Worm (Caenorhabditis elegans) whole organism, L4 larva: ENCODE results near the gene T07C12.10.
A peak's percentile ranks its signal among the peaks of the same experiment; 100 is the strongest.

ENCODE experiments used
- F10B5.3 ChIP-seq: sonication (generic microtip); optimal IDR thresholded peaks from 2 replicates; lab custom pipeline; 2016; ENCODE audit warnings: mild to moderate bottlenecking, missing genetic modification characterization, missing compliant biosample characterization
- Y105C5A.15 ChIP-seq: fragments of 200-800 bp; sonication (Bioruptor generic); IDR thresholded peaks from 2 replicates; pipeline ENCODE4 v1.3.6; 2022; ENCODE audit warnings: missing genetic modification characterization, missing compliant biosample characterization
- aly-2 ChIP-seq: sonication (generic microtip); optimal IDR thresholded peaks from 2 replicates; lab custom pipeline; 2018; ENCODE audit warnings: missing biosample characterization, missing genetic modification characterization
- ama-1 ChIP-seq: fragments of 150-350 bp; optimal IDR thresholded peaks from 2 replicates; lab custom pipeline; 2014; ENCODE audit warnings: inconsistent platforms, mixed read lengths
- attf-4 ChIP-seq: sonication (generic microtip); optimal IDR thresholded peaks from 3 replicates; lab custom pipeline; 2017; ENCODE audit warnings: missing biosample characterization, missing genetic modification characterization
- ceh-20 ChIP-seq: fragments of 200-800 bp; sonication (Bioruptor generic); IDR thresholded peaks from 2 replicates; pipeline ENCODE4 v1.3.6; 2022; ENCODE audit warnings: missing genetic modification reagents, missing genetic modification characterization, missing compliant biosample characterization
- ceh-32 ChIP-seq: sonication (generic microtip); optimal IDR thresholded peaks from 2 replicates; lab custom pipeline; 2016; ENCODE audit warnings: mild to moderate bottlenecking, missing genetic modification characterization, missing compliant biosample characterization; ENCODE audit not compliant: poor library complexity
- ceh-44 ChIP-seq: fragments of 200-800 bp; sonication (Bioruptor generic); IDR thresholded peaks from 2 replicates; pipeline ENCODE4 v1.3.6; 2022; ENCODE audit warnings: missing genetic modification reagents, missing genetic modification characterization, missing compliant biosample characterization
- ceh-62 ChIP-seq: sonication (generic microtip); optimal IDR thresholded peaks from 2 replicates; lab custom pipeline; 2017; ENCODE audit warnings: missing biosample characterization, missing genetic modification characterization
- daf-16 ChIP-seq, 3 experiments: sonication (generic microtip); optimal IDR thresholded peaks; 2 replicates each; lab custom pipeline; 2016 to 2017; ENCODE audit warnings: missing genetic modification characterization in 3 of 3, missing genetic modification reagents in 3 of 3, mild to moderate bottlenecking in 2 of 3, missing compliant biosample characterization in 2 of 3, missing biosample characterization in 1 of 3, moderate library complexity in 1 of 3
- dmd-6 ChIP-seq: fragments of 200-800 bp; sonication (Bioruptor generic); IDR thresholded peaks from 2 replicates; pipeline ENCODE4 v1.3.6; 2022; ENCODE audit warnings: missing genetic modification reagents, missing genetic modification characterization, missing compliant biosample characterization
- dmd-9 ChIP-seq: fragments of 200-800 bp; sonication (Bioruptor generic); IDR thresholded peaks from 2 replicates; pipeline ENCODE4 v1.3.6; 2022; ENCODE audit warnings: missing genetic modification reagents, missing genetic modification characterization, missing compliant biosample characterization
- dpl-1 ChIP-seq: fragments of 150-350 bp; optimal IDR thresholded peaks from 2 replicates; lab custom pipeline; 2014; ENCODE audit warnings: missing biosample characterization, missing genetic modification reagents, missing genetic modification characterization
- dve-1 ChIP-seq: sonication (generic microtip); optimal IDR thresholded peaks from 2 replicates; lab custom pipeline; 2017; ENCODE audit warnings: antibody characterized with exemption, mild to moderate bottlenecking, missing genetic modification characterization, missing compliant biosample characterization; ENCODE audit not compliant: insufficient read depth
- hlh-30 ChIP-seq: sonication (generic microtip); optimal IDR thresholded peaks from 2 replicates; lab custom pipeline; 2017; ENCODE audit warnings: antibody characterized with exemption, mild to moderate bottlenecking, missing genetic modification characterization, missing compliant biosample characterization; ENCODE audit not compliant: insufficient read depth
- hmg-1.1 ChIP-seq: fragments of 200-800 bp; sonication (Bioruptor generic); IDR thresholded peaks from 2 replicates; pipeline ENCODE4 v1.3.6; 2022; ENCODE audit warnings: missing genetic modification reagents, missing genetic modification characterization, missing compliant biosample characterization
- lin-1 ChIP-seq: fragments of 200-800 bp; sonication (Bioruptor generic); IDR thresholded peaks from 2 replicates; pipeline ENCODE4 v1.3.6; 2022; ENCODE audit warnings: missing genetic modification reagents, missing genetic modification characterization, missing compliant biosample characterization
- lin-38 ChIP-seq: fragments of 200-800 bp; sonication (Bioruptor generic); IDR thresholded peaks from 2 replicates; pipeline ENCODE4 v1.3.6; 2022; ENCODE audit warnings: missing genetic modification reagents, missing genetic modification characterization, missing compliant biosample characterization
- lsy-2 ChIP-seq, 2 experiments: fragments of 150-350 bp in 1 of 2; sonication (generic microtip) in 1 of 2; optimal IDR thresholded peaks; 2 replicates each; lab custom pipeline; 2014 to 2017; ENCODE audit warnings: missing biosample characterization in 2 of 2, missing genetic modification characterization in 2 of 2
- madf-5 ChIP-seq, 2 experiments: fragments of 200-800 bp; sonication (Bioruptor generic); IDR thresholded peaks; 2 replicates each; pipeline ENCODE4 v1.3.6; 2022; ENCODE audit warnings: missing compliant biosample characterization in 2 of 2, missing genetic modification characterization in 2 of 2
- mep-1 ChIP-seq: fragments of 150-350 bp; sonication (generic microtip); optimal IDR thresholded peaks from 3 replicates; lab custom pipeline; 2014; ENCODE audit warnings: missing biosample characterization, missing genetic modification characterization
- mes-2 ChIP-seq: sonication (generic microtip); optimal IDR thresholded peaks from 2 replicates; lab custom pipeline; 2016; ENCODE audit warnings: missing genotype, mild to moderate bottlenecking, missing genetic modification characterization, missing compliant biosample characterization; ENCODE audit not compliant: poor library complexity, severe bottlenecking
- mxl-2 ChIP-seq: fragments of 200-800 bp; sonication (Bioruptor generic); conservative IDR thresholded peaks from 2 replicates; pipeline ENCODE4 v1.3.6; 2022; ENCODE audit warnings: missing genetic modification reagents, missing genetic modification characterization, missing compliant biosample characterization
- nhr-10 ChIP-seq: fragments of 150-350 bp; optimal IDR thresholded peaks from 2 replicates; lab custom pipeline; 2014; ENCODE audit warnings: missing biosample characterization, missing genetic modification characterization
- nhr-11 ChIP-seq: fragments of 150-350 bp; optimal IDR thresholded peaks from 2 replicates; lab custom pipeline; 2014; ENCODE audit warnings: missing biosample characterization, missing genetic modification characterization
- nhr-111 ChIP-seq: fragments of 200-800 bp; sonication (Bioruptor generic); optimal IDR thresholded peaks from 2 replicates; lab custom pipeline; 2018; ENCODE audit warnings: mild to moderate bottlenecking, missing genetic modification characterization, missing compliant biosample characterization
- nhr-28 ChIP-seq: fragments of 150-350 bp; optimal IDR thresholded peaks from 2 replicates; lab custom pipeline; 2014; ENCODE audit warnings: missing biosample characterization, missing genetic modification characterization
- nhr-41 ChIP-seq: fragments of 200-800 bp; sonication (Bioruptor generic); IDR thresholded peaks from 2 replicates; pipeline ENCODE4 v1.3.6; 2022; ENCODE audit warnings: missing genetic modification reagents, missing genetic modification characterization, missing compliant biosample characterization
- nhr-48 ChIP-seq: sonication (generic microtip); optimal IDR thresholded peaks from 2 replicates; lab custom pipeline; 2016; ENCODE audit warnings: mild to moderate bottlenecking, missing genetic modification characterization, missing compliant biosample characterization
- nhr-77 ChIP-seq: fragments of 150-350 bp; optimal IDR thresholded peaks from 2 replicates; lab custom pipeline; 2014; ENCODE audit warnings: missing biosample characterization, missing genetic modification characterization
- pha-4 ChIP-seq, 2 experiments: fragments of 150-350 bp in 1 of 2; fragments of 200-800 bp in 1 of 2; sonication (Bioruptor generic) in 1 of 2; IDR thresholded peaks in 1 of 2; optimal IDR thresholded peaks in 1 of 2; 2 replicates each; pipeline versions ENCODE4 v1.3.6 to Lab custom; 2014 to 2022; ENCODE audit warnings: missing genetic modification characterization in 2 of 2, missing genetic modification reagents in 2 of 2, missing biosample characterization in 1 of 2, missing compliant biosample characterization in 1 of 2
- pqm-1 ChIP-seq: sonication (generic microtip); optimal IDR thresholded peaks from 2 replicates; lab custom pipeline; 2017; ENCODE audit warnings: missing biosample characterization, missing genetic modification characterization
- sdz-12 ChIP-seq: fragments of 200-800 bp; sonication (Bioruptor generic); optimal IDR thresholded peaks from 2 replicates; lab custom pipeline; 2018; ENCODE audit warnings: mild to moderate bottlenecking, missing genetic modification characterization, missing compliant biosample characterization
- tra-1 ChIP-seq: fragments of 200-800 bp; sonication (Bioruptor generic); IDR thresholded peaks from 2 replicates; pipeline ENCODE4 v1.3.6; 2022; ENCODE audit warnings: missing genetic modification reagents, missing genetic modification characterization, missing compliant biosample characterization
- unc-130 ChIP-seq: sonication (generic microtip); optimal IDR thresholded peaks from 2 replicates; lab custom pipeline; 2016; ENCODE audit warnings: missing genetic modification reagents, missing genetic modification characterization, missing compliant biosample characterization
- unc-39 ChIP-seq: sonication (generic microtip); optimal IDR thresholded peaks from 2 replicates; lab custom pipeline; 2017; ENCODE audit warnings: missing biosample characterization, missing genetic modification characterization
- zag-1 ChIP-seq: fragments of 150-350 bp; optimal IDR thresholded peaks from 2 replicates; lab custom pipeline; 2014; ENCODE audit warnings: missing biosample characterization, missing genetic modification characterization
- zfp-2 ChIP-seq: sonication (generic microtip); optimal IDR thresholded peaks from 2 replicates; lab custom pipeline; 2016; ENCODE audit warnings: mild to moderate bottlenecking, missing genetic modification characterization, missing compliant biosample characterization
- ztf-7 ChIP-seq: fragments of 150-350 bp; optimal IDR thresholded peaks from 2 replicates; lab custom pipeline; 2014; ENCODE audit warnings: missing biosample characterization, missing genetic modification characterization

The T07C12.10 gene

ce11 chrV:9960376-9960775 is at the start of gene T07C12.10:
Gene T07C12.10, minus strand, starts transcription at chrV:9960476.
- TF ChIP-seq mxl-2: no peak
- no peak for TF ChIP-seq lin-38 (GFP tag; lab: Robert Waterston, UW)
- TF ChIP-seq attf-4 (tag; lab: Kevin White, UChicago): no peak
- TF ChIP-seq nhr-111 (GFP tag; lab: Kevin White, UChicago): no peak
- TF ChIP-seq pha-4 (GFP tag; IDR thresholded peaks at IDR 0.05; lab: Robert Waterston, UW): no peak
- TF ChIP-seq pha-4 (tag; optimal IDR thresholded peaks at IDR 0.05; lab: Kevin White, UChicago): no peak
- TF ChIP-seq Y105C5A.15 (GFP tag; lab: Robert Waterston, UW): no peak
- no peak for TF ChIP-seq aly-2 (tag; lab: Kevin White, UChicago)
- no peak for TF ChIP-seq mes-2 (tag; lab: Kevin White, UChicago)
- no peak for TF ChIP-seq ama-1 (lab: Kevin White, UChicago)
- TF ChIP-seq ztf-7 (tag; lab: Kevin White, UChicago): no peak
- no peak for TF ChIP-seq sdz-12 (GFP tag; lab: Kevin White, UChicago)
- no peak for TF ChIP-seq F10B5.3 (tag; lab: Kevin White, UChicago)
- no peak for TF ChIP-seq pqm-1 (tag; lab: Kevin White, UChicago)
- TF ChIP-seq ceh-32 (tag; lab: Kevin White, UChicago): no peak
- no peak for TF ChIP-seq lin-1 (GFP tag; lab: Robert Waterston, UW)
- TF ChIP-seq ceh-44 (GFP tag; lab: Robert Waterston, UW): no peak
- no peak for TF ChIP-seq madf-5 (GFP tag; IDR thresholded peaks at IDR 0.05; lab: Robert Waterston, UW)
- no peak for TF ChIP-seq zag-1 (tag; lab: Kevin White, UChicago)
- no peak for TF ChIP-seq tra-1 (GFP tag; lab: Robert Waterston, UW)

DNA sequence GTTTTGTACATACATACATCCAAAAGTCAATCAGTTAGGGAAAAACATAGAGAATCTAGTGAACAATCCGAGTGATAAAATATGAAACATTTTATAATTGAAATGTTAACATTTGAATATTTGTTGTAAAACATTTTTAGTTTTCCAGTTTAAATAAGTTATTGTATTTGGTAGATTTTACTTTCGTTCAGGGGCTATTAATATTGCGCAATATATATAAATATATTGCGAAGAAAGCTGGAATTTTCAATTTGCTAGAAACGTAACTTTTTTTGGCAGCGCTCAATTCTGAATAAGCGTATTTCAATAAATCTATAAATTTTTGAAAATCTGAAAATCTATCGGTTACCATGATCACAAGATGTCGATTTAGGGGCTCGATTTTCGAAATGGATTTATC is 47.2 kb upstream of the T07C12.10 start:
- TF ChIP-seq nhr-41 (GFP tag; lab: Robert Waterston, UW) (no peak), lin-38 (GFP tag; lab: Robert Waterston, UW) (0 out of 2 replicates have a peak, but pooled peaks have one; percentile 26)

- TF ChIP-seq zfp-2 (tag; lab: Kevin White, UChicago) (no peak), hlh-30 (tag; lab: Kevin White, UChicago) (peak; percentile 15), tra-1 (GFP tag; lab: Robert Waterston, UW) (no peak)
Observed at ce11 chrV:10006374-10006773, 46.1 kb upstream of the T07C12.10 start.

DNA sequence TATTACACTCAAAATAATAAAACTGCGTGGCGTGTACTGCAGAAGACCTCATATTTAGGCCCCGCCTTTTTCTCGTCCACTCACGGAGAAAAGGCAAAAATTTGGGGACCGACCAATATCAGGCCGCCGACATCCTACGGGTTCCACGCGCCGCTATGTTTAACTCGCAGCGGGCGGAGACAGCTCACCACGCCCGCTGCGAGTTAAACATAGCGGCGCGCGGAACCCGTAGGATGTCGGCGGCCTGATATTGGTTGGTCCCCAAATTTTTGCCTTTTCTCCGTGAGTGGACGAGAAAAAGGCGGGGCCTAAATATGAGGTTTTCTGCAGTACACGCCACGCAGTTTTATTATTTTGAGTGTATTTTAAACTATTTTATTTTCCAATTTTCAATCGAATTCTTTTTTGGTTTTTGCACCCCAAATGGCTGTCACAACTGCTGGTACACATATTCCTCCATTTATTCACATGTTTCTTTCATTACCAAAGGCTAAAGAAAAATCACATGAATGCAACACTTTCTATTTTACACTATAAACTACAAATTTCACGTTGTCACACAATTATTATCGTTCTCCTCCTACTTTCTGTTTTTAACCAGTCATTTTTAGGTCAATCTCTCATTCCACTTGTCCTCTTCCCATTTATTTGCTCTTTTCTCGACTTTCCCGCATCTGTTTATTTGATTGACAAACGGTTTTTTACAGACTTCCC is 43.9 kb upstream of the T07C12.10 start, which contains the start of gene uda-1:
Gene uda-1 (plus strand): TSS at position 708 of the 714 bp plus-strand sequence.
- TF ChIP-seq nhr-28 (tag; lab: Kevin White, UChicago): peak; percentile 96
- peak; percentile 12; the same call in 1 of the 2 replicates for TF ChIP-seq dmd-6
- TF ChIP-seq hlh-30 (tag; lab: Kevin White, UChicago): peak; percentile 62

DNA sequence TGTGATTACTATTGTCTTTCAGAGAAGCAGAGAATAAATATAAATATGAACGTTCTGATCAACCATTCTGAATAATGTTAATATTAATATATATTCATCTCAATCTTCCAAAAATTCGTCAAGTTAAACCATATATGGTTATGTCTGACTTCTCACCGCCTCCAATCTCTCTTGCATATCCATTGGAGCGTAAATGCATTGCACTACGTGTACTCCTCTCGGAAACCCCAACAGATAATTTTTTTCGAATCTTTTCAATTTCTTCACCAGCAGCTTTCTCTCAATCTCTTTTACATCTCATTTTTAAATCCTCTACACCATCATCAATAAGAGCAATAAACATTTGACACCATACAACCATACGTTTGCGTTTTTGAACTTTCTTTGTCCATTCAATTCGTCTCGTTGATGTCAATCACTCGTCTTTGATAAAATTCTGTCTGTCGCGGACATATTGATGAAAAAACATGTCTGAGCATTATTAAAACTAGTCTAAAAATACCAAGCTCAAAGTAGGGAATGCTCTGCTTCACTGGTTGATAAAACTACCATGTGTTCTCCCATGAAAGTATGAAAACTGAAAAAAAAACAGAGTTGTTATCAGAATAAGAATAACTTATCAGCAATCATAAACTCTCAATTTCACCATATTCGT is 43.2 kb upstream of the T07C12.10 start:
- TF ChIP-seq nhr-28 (tag; lab: Kevin White, UChicago) (peak; percentile 71), ceh-62 (tag; lab: Kevin White, UChicago) (no peak), unc-130 (GFP tag; lab: Kevin White, UChicago) (peak; percentile 17), nhr-41 (GFP tag; lab: Robert Waterston, UW) (no peak), nhr-11 (tag; lab: Kevin White, UChicago) (no peak), nhr-48 (tag; lab: Kevin White, UChicago) (peak; percentile 57), lin-38 (GFP tag; lab: Robert Waterston, UW) (peak; percentile 94), dpl-1 (peak; percentile 31), nhr-10 (tag; lab: Kevin White, UChicago) (no peak), daf-16 (GFP tag; optimal IDR thresholded peaks at IDR 0.05; lab: Kevin White, UChicago) (peak in 1 of 2 experiments; percentile 13), daf-16 (tag; optimal IDR thresholded peaks at IDR 0.05; lab: Kevin White, UChicago) (peak; percentile 55), dve-1 (tag; lab: Kevin White, UChicago) (peak; percentile 86), hmg-1.1 (GFP tag; lab: Robert Waterston, UW) (no peak), tra-1 (GFP tag; lab: Robert Waterston, UW) (peak; percentile 43; the same call in 1 of the 2 replicates), unc-39 (no peak), dmd-9 (GFP tag; lab: Robert Waterston, UW) (no peak), nhr-77 (peak; percentile 5), mep-1 (tag; lab: Kevin White, UChicago) (peak; percentile 55), pqm-1 (tag; lab: Kevin White, UChicago) (peak; percentile 64), ceh-20 (no peak), lsy-2 (tag; optimal IDR thresholded peaks at IDR 0.05; lab: Kevin White, UChicago) (peak; percentile 23 to 75)
